Worm (Caenorhabditis elegans) whole organism, L2 larva: ENCODE data around the gene mip-2.

Source experiments
- C34F6.9 ChIP-seq: fragments of 150-350 bp; optimal IDR thresholded peaks from 2 replicates; lab custom pipeline; 2014; ENCODE audit warnings: missing biosample characterization, missing genetic modification characterization
- R02D3.7 ChIP-seq: fragments of 150-350 bp; optimal IDR thresholded peaks from 2 replicates; lab custom pipeline; 2014; ENCODE audit warnings: missing biosample characterization, missing genetic modification characterization
- blmp-1 ChIP-seq: sonication (generic microtip); optimal IDR thresholded peaks from 2 replicates; lab custom pipeline; 2017; ENCODE audit warnings: missing genetic modification characterization, mild to moderate bottlenecking, missing compliant biosample characterization, antibody characterized with exemption, moderate library complexity; ENCODE audit not compliant: insufficient read depth
- crh-2 ChIP-seq: sonication (generic microtip); optimal IDR thresholded peaks from 2 replicates; lab custom pipeline; 2017; ENCODE audit warnings: missing biosample characterization, missing genetic modification characterization
- elt-1 ChIP-seq: fragments of 150-350 bp; optimal IDR thresholded peaks from 2 replicates; lab custom pipeline; 2014; ENCODE audit warnings: missing biosample characterization, missing genetic modification characterization
- lin-11 ChIP-seq: fragments of 150-350 bp; sonication (generic microtip); optimal IDR thresholded peaks from 2 replicates; lab custom pipeline; 2014; ENCODE audit warnings: missing biosample characterization, missing genetic modification characterization, inconsistent platforms, mixed read lengths
- lin-13 ChIP-seq: fragments of 150-350 bp; optimal IDR thresholded peaks from 2 replicates; lab custom pipeline; 2014; ENCODE audit warnings: missing biosample characterization, missing genetic modification reagents, missing genetic modification characterization
- mbf-1 ChIP-seq: sonication (generic microtip); optimal IDR thresholded peaks from 2 replicates; lab custom pipeline; 2017; ENCODE audit warnings: missing biosample characterization, missing genetic modification characterization
- nhr-21 ChIP-seq: fragments of 150-350 bp; optimal IDR thresholded peaks from 2 replicates; lab custom pipeline; 2014; ENCODE audit warnings: missing biosample characterization, missing genetic modification characterization
- nhr-237 ChIP-seq: fragments of 150-350 bp; optimal IDR thresholded peaks from 2 replicates; lab custom pipeline; 2014; ENCODE audit warnings: missing biosample characterization, missing genetic modification characterization
- nhr-25 ChIP-seq: fragments of 150-350 bp; sonication (generic microtip); optimal IDR thresholded peaks from 3 replicates; lab custom pipeline; 2014; ENCODE audit warnings: missing biosample characterization, missing genetic modification characterization
- nhr-77 ChIP-seq: fragments of 150-350 bp; optimal IDR thresholded peaks from 2 replicates; lab custom pipeline; 2014; ENCODE audit warnings: missing biosample characterization, missing genetic modification characterization
- ztf-1 ChIP-seq: fragments of 200-800 bp; sonication (Bioruptor generic); conservative IDR thresholded peaks from 2 replicates; pipeline ENCODE4 v1.3.6; 2022; ENCODE audit warnings: missing genetic modification characterization, missing compliant biosample characterization

DNA sequence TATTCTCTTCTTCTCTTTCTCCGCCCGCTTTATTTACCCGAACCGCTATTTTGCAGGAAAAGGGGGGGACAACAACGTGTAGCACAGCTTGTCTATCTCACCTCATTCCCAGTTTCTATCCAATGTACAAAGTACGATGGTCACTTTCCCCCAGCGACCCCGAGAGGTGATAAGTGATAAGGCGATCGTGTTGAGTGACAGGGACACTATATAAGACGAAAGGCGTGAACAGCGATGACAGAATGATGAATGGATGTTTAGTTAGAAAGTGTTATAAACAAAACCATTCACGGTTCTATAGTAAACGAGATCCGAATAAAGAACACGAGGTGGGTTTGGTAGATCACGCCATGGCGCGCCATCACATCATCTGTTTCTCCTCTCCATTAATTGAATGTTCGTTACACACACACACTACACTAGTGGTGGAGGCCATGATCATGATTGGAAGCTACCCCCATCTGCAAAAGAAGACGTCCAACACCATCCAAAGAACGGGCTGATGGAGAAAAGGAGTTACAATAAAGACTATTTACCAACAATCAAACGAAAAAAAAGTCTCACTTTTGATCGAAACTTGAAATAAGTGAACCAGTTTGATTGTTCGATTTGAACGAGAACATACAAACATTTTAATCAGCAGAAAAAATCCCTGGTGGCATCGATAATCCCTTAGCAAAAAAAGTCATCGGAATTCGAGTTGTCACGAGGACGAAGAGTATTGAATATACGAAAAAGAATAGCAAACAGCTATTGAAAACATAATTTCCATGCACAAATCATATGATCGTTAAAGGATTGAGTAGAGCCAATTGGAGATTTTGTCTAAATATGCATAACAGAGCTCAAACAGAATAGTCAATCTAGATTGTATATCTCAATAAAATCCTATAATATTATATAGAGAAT, 15.2 kb downstream of the mip-2 start:
- peak; percentile 93 for TF ChIP-seq blmp-1
- TF ChIP-seq ztf-1 (GFP tag; lab: Robert Waterston, UW), result no peak
- no peak for TF ChIP-seq R02D3.7 (tag; lab: Kevin White, UChicago)
- no peak for TF ChIP-seq nhr-77 (tag; lab: Kevin White, UChicago)
- no peak for TF ChIP-seq elt-1
- TF ChIP-seq lin-13 (GFP tag; lab: Kevin White, UChicago), result no peak
- TF ChIP-seq nhr-237 (tag; lab: Kevin White, UChicago), result no peak
- no peak for TF ChIP-seq C34F6.9
- no peak for TF ChIP-seq mbf-1 (tag; lab: Kevin White, UChicago)
- TF ChIP-seq nhr-21 (tag; lab: Kevin White, UChicago), result peak; percentile 97
- peak; percentile 90 for TF ChIP-seq nhr-25
- no peak for TF ChIP-seq lin-11
- peak; percentile 65 for TF ChIP-seq crh-2
